Fruit fly (Drosophila melanogaster) whole organism, embryonic: ENCODE data around the gene CG46459.

ENCODE experiments used
- BEAF-32 ChIP-seq: fragments of 200-800 bp; sonication (Bioruptor generic); optimal IDR thresholded peaks from 3 replicates; lab custom pipeline; 2017; ENCODE audit warnings: missing biosample characterization, missing genetic modification characterization, mild to moderate bottlenecking, moderate library complexity, missing genetic modification reagents
- CG1024 ChIP-seq: fragments of 200-800 bp; sonication (Bioruptor generic); IDR thresholded peaks from 2 replicates; pipeline ENCODE4 v1.3.6; 2022; ENCODE audit warnings: missing biosample characterization, missing genetic modification characterization
- CG10274 ChIP-seq: fragments of 200-800 bp; sonication (Bioruptor generic); optimal IDR thresholded peaks from 3 replicates; lab custom pipeline; 2017; ENCODE audit warnings: missing biosample characterization, mild to moderate bottlenecking, missing genetic modification characterization
- CG14050 ChIP-seq: fragments of 200-800 bp; sonication (Bioruptor generic); IDR thresholded peaks from 3 replicates; pipeline ENCODE4 v1.3.6; 2022; ENCODE audit warnings: missing biosample characterization, missing genetic modification characterization
- CG14667 ChIP-seq: fragments of 200-800 bp; sonication (Bioruptor generic); IDR thresholded peaks from 2 replicates; pipeline ENCODE4 v1.3.6; 2022; ENCODE audit warnings: missing biosample characterization, missing genetic modification characterization
- CG15514 ChIP-seq: fragments of 200-800 bp; sonication (Bioruptor generic); optimal IDR thresholded peaks from 3 replicates; lab custom pipeline; 2017; ENCODE audit warnings: missing biosample characterization, missing genetic modification characterization, mild to moderate bottlenecking, moderate library complexity, missing genetic modification reagents
- CG16863 ChIP-seq: fragments of 200-800 bp; sonication (Bioruptor generic); optimal IDR thresholded peaks from 3 replicates; lab custom pipeline; 2016; ENCODE audit warnings: missing biosample characterization, missing genetic modification characterization
- CG17361 ChIP-seq: fragments of 200-800 bp; sonication (Bioruptor generic); IDR thresholded peaks from 3 replicates; pipeline ENCODE4 v1.3.6; 2022; ENCODE audit warnings: missing biosample characterization, missing genetic modification characterization
- CG18599 ChIP-seq: fragments of 200-800 bp; sonication (Bioruptor generic); optimal IDR thresholded peaks from 3 replicates; lab custom pipeline; 2017; ENCODE audit warnings: missing biosample characterization, missing genetic modification characterization, mild to moderate bottlenecking, moderate library complexity, missing genetic modification reagents
- CG2678 ChIP-seq: fragments of 200-800 bp; sonication (Bioruptor generic); optimal IDR thresholded peaks from 3 replicates; lab custom pipeline; 2019; ENCODE audit warnings: missing biosample characterization, mild to moderate bottlenecking, missing genetic modification characterization, moderate library complexity
- CG3838 ChIP-seq: fragments of 200-800 bp; sonication (Bioruptor generic); optimal IDR thresholded peaks from 3 replicates; lab custom pipeline; 2016; ENCODE audit warnings: missing biosample characterization, missing genetic modification characterization
- CG4730 ChIP-seq: fragments of 200-800 bp; sonication (Bioruptor generic); IDR thresholded peaks from 2 replicates; pipeline ENCODE4 v1.3.6; 2022; ENCODE audit warnings: missing biosample characterization, missing genetic modification characterization
- CG7987 ChIP-seq: fragments of 200-800 bp; sonication (Bioruptor generic); optimal IDR thresholded peaks from 2 replicates; lab custom pipeline; 2018; ENCODE audit warnings: missing biosample characterization, mild to moderate bottlenecking, missing genetic modification characterization, moderate library complexity
- CG8290 ChIP-seq, 3 experiments: fragments of 200-800 bp; sonication (Bioruptor generic); optimal IDR thresholded peaks; 2 replicates each; lab custom pipeline; 2016 to 2019; ENCODE audit warnings: missing biosample characterization in 3 of 3, missing genetic modification characterization in 3 of 3, mild to moderate bottlenecking in 2 of 3, moderate library complexity in 1 of 3
- CHES-1-like ChIP-seq: fragments of 200-800 bp; sonication (Bioruptor generic); optimal IDR thresholded peaks from 2 replicates; lab custom pipeline; 2016; ENCODE audit warnings: missing biosample characterization, missing genetic modification characterization
- E2f1 ChIP-seq: fragments of 200-800 bp; sonication (Bioruptor generic); IDR thresholded peaks from 2 replicates; pipeline ENCODE4 v1.3.6; 2022; ENCODE audit warnings: missing biosample characterization, missing genetic modification characterization
- ERR ChIP-seq: fragments of 200-800 bp; sonication (Bioruptor generic); optimal IDR thresholded peaks from 2 replicates; lab custom pipeline; 2016; ENCODE audit warnings: missing biosample characterization, missing genetic modification characterization
- Fer3 ChIP-seq: fragments of 200-800 bp; sonication (Bioruptor generic); optimal IDR thresholded peaks from 2 replicates; lab custom pipeline; 2018; ENCODE audit warnings: missing biosample characterization, mild to moderate bottlenecking, missing genetic modification characterization, moderate library complexity
- GATAe ChIP-seq: fragments of 200-800 bp; sonication (Bioruptor generic); conservative IDR thresholded peaks from 2 replicates; pipeline ENCODE4 v1.3.6; 2022; ENCODE audit warnings: missing biosample characterization, missing genetic modification characterization
- Gsc ChIP-seq: fragments of 200-800 bp; sonication (Bioruptor generic); IDR thresholded peaks from 2 replicates; pipeline ENCODE4 v1.3.6; 2022; ENCODE audit warnings: missing biosample characterization, missing genetic modification characterization
- MTF-1 ChIP-seq: fragments of 200-800 bp; sonication (Bioruptor generic); optimal IDR thresholded peaks from 2 replicates; lab custom pipeline; 2018; ENCODE audit warnings: missing biosample characterization, mild to moderate bottlenecking, missing genetic modification characterization, borderline replicate concordance
- Max ChIP-seq: fragments of 200-800 bp; sonication (Bioruptor generic); optimal IDR thresholded peaks from 2 replicates; lab custom pipeline; 2016; ENCODE audit warnings: missing biosample characterization, mild to moderate bottlenecking, missing genetic modification characterization
- Meics ChIP-seq: fragments of 200-800 bp; sonication (Bioruptor generic); optimal IDR thresholded peaks from 2 replicates; lab custom pipeline; 2017; ENCODE audit warnings: missing biosample characterization, mild to moderate bottlenecking, missing genetic modification characterization
- Myb ChIP-seq: fragments of 200-800 bp; sonication (Bioruptor generic); optimal IDR thresholded peaks from 2 replicates; lab custom pipeline; 2016; ENCODE audit warnings: missing biosample characterization, missing genetic modification characterization
- NFAT ChIP-seq: fragments of 200-800 bp; sonication (Bioruptor generic); IDR thresholded peaks from 2 replicates; pipeline ENCODE4 v1.3.6; 2022; ENCODE audit warnings: missing biosample characterization, missing genetic modification characterization
- Rfx ChIP-seq: fragments of 200-800 bp; sonication (Bioruptor generic); IDR thresholded peaks from 2 replicates; pipeline ENCODE4 v1.3.6; 2022; ENCODE audit warnings: missing biosample characterization, missing genetic modification characterization
- Rx ChIP-seq: fragments of 200-800 bp; sonication (Bioruptor generic); IDR thresholded peaks from 2 replicates; pipeline ENCODE4 v1.3.6; 2022; ENCODE audit warnings: missing biosample characterization, missing genetic modification characterization
- Spps ChIP-seq: fragments of 200-800 bp; sonication (Bioruptor generic); optimal IDR thresholded peaks from 2 replicates; lab custom pipeline; 2018; ENCODE audit warnings: missing biosample characterization, mild to moderate bottlenecking, missing genetic modification characterization
- TFAM ChIP-seq: fragments of 200-800 bp; sonication (Bioruptor generic); optimal IDR thresholded peaks from 2 replicates; lab custom pipeline; 2017; ENCODE audit warnings: missing biosample characterization, missing genetic modification characterization, inconsistent platforms
- Taf1 ChIP-seq: fragments of 200-800 bp; sonication (Bioruptor generic); IDR thresholded peaks from 2 replicates; pipeline ENCODE4 v1.3.6; 2022; ENCODE audit warnings: missing biosample characterization, missing genetic modification characterization
- Tbp ChIP-seq: fragments of >200 bp; optimal IDR thresholded peaks from 2 replicates; lab custom pipeline; 2018; ENCODE audit warnings: missing biosample characterization, missing genetic modification characterization
- Usf ChIP-seq: fragments of 200-800 bp; sonication (Bioruptor generic); optimal IDR thresholded peaks from 2 replicates; lab custom pipeline; 2017; ENCODE audit warnings: missing genotype, missing biosample characterization, missing genetic modification characterization
- chn ChIP-seq: fragments of 200-800 bp; sonication (Bioruptor generic); optimal IDR thresholded peaks from 2 replicates; lab custom pipeline; 2016; ENCODE audit warnings: missing biosample characterization, missing genetic modification characterization
- corto ChIP-seq: fragments of 200-800 bp; sonication (Bioruptor generic); optimal IDR thresholded peaks from 2 replicates; lab custom pipeline; 2016; ENCODE audit warnings: missing biosample characterization, mild to moderate bottlenecking, missing genetic modification characterization, moderate library complexity
- croc ChIP-seq: fragments of 200-800 bp; sonication (Bioruptor generic); conservative IDR thresholded peaks from 3 replicates; pipeline ENCODE4 v1.3.6; 2022; ENCODE audit warnings: missing biosample characterization, missing genetic modification characterization
- emc ChIP-seq: fragments of 200-800 bp; sonication (Bioruptor generic); optimal IDR thresholded peaks from 2 replicates; lab custom pipeline; 2016; ENCODE audit warnings: missing biosample characterization, missing genetic modification characterization
- fd96Cb ChIP-seq: fragments of 200-800 bp; sonication (Bioruptor generic); optimal IDR thresholded peaks from 2 replicates; lab custom pipeline; 2018; ENCODE audit warnings: missing biosample characterization, mild to moderate bottlenecking, missing genetic modification characterization, moderate library complexity
- gem ChIP-seq: fragments of 200-800 bp; sonication (Bioruptor generic); optimal IDR thresholded peaks from 2 replicates; lab custom pipeline; 2019; ENCODE audit warnings: missing biosample characterization, mild to moderate bottlenecking, missing genetic modification characterization, moderate library complexity
- hbn ChIP-seq: fragments of 200-800 bp; sonication (Bioruptor generic); IDR thresholded peaks from 2 replicates; pipeline ENCODE4 v1.3.6; 2022; ENCODE audit warnings: missing biosample characterization, missing genetic modification characterization; ENCODE audit not compliant: partially characterized antibody
- insv ChIP-seq, 2 experiments: fragments of 200-800 bp; sonication (Bioruptor generic); optimal IDR thresholded peaks; 3 replicates each; lab custom pipeline; 2016 to 2018; ENCODE audit warnings: missing biosample characterization in 2 of 2, missing genetic modification characterization in 2 of 2
- inv ChIP-seq: fragments of 200-800 bp; sonication (Bioruptor generic); IDR thresholded peaks from 2 replicates; pipeline ENCODE4 v1.3.6; 2022; ENCODE audit warnings: missing biosample characterization, missing genetic modification characterization; ENCODE audit not compliant: partially characterized antibody
- jing ChIP-seq: fragments of 200-800 bp; sonication (Bioruptor generic); optimal IDR thresholded peaks from 2 replicates; lab custom pipeline; 2018; ENCODE audit warnings: missing biosample characterization, mild to moderate bottlenecking, missing genetic modification characterization
- pita ChIP-seq: fragments of 200-800 bp; sonication (Bioruptor generic); optimal IDR thresholded peaks from 2 replicates; lab custom pipeline; 2017; ENCODE audit warnings: missing biosample characterization, mild to moderate bottlenecking, missing genetic modification characterization
- pros ChIP-seq: fragments of 200-800 bp; sonication (Bioruptor generic); optimal IDR thresholded peaks from 3 replicates; lab custom pipeline; 2019; ENCODE audit warnings: missing biosample characterization, mild to moderate bottlenecking, missing genetic modification characterization, moderate library complexity
- sc ChIP-seq, 3 experiments: fragments of >200 bp in 2 of 3; fragments of 200-800 bp in 1 of 3; sonication (Bioruptor generic) in 1 of 3; optimal IDR thresholded peaks; 2 replicates in 2 of 3; 3 replicates in 1 of 3; lab custom pipeline; 2017; ENCODE audit warnings: mild to moderate bottlenecking in 1 of 3, missing biosample characterization in 1 of 3, missing genetic modification characterization in 1 of 3, missing genetic modification reagents in 1 of 3
- so ChIP-seq: fragments of 200-800 bp; sonication (Bioruptor generic); IDR thresholded peaks from 3 replicates; pipeline ENCODE4 v1.3.6; 2022; ENCODE audit warnings: missing biosample characterization, missing genetic modification characterization
- trem ChIP-seq: fragments of 200-800 bp; optimal IDR thresholded peaks from 3 replicates; lab custom pipeline; 2019; ENCODE audit warnings: missing biosample characterization, mild to moderate bottlenecking, missing genetic modification characterization, moderate library complexity
- unc-4 ChIP-seq: fragments of 200-800 bp; sonication (Bioruptor generic); IDR thresholded peaks from 2 replicates; pipeline ENCODE4 v1.3.6; 2022; ENCODE audit warnings: missing biosample characterization, missing genetic modification characterization; ENCODE audit not compliant: partially characterized antibody
- z ChIP-seq: fragments of 200-800 bp; sonication (Bioruptor generic); IDR thresholded peaks from 3 replicates; pipeline ENCODE4 v1.3.6; 2022; ENCODE audit warnings: missing biosample characterization, missing genetic modification characterization
- zfh2 ChIP-seq: fragments of 200-800 bp; sonication (Bioruptor generic); optimal IDR thresholded peaks from 2 replicates; lab custom pipeline; 2016; ENCODE audit warnings: missing biosample characterization, missing genetic modification characterization

CG46459 gene

DNA sequence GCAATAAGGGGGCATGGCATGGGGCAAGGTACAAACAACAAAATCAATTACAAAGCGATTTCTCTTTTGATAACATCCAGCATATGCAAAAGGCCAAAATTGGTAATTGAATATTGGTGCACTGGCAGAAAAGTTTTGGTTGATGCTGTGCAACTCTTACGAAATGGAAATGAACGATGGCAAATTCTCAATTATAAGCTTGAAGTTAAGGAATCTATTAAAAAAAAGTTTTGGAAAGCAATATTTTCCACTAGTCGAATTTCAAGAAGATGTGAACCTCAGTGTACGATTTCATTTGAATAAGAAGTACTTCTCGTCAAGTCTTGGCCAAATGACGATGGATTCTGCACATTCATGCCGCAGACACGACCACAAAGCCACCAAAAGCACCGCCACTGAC lies 40.5 kb upstream of the CG46459 start (continued):
- TF ChIP-seq chn (GFP tag; lab: Kevin White, UChicago) (peak; percentile 7), BEAF-32 (no peak), MTF-1 (GFP tag; lab: Kevin White, UChicago) (no peak), CHES-1-like (GFP tag; lab: Kevin White, UChicago) (no peak), emc (GFP tag; lab: Kevin White, UChicago) (no peak), CG3838 (GFP tag; lab: Kevin White, UChicago) (no peak), corto (GFP tag; lab: Kevin White, UChicago) (no peak), so (GFP tag; lab: Robert Waterston, UW) (0 out of 3 replicates have a peak, but pooled peaks have one; percentile 48), CG16863 (GFP tag; lab: Kevin White, UChicago) (no peak), z (GFP tag; lab: Robert Waterston, UW) (no peak), CG7987 (GFP tag; lab: Kevin White, UChicago) (no peak), Rfx (peak; percentile 29; the same call in 1 of the 2 replicates), CG2678 (peak; percentile 37), inv (GFP tag; lab: Robert Waterston, UW) (no peak), zfh2 (GFP tag; lab: Kevin White, UChicago) (no peak), E2f1 (GFP tag; lab: Robert Waterston, UW) (0 out of 2 replicates have a peak, but pooled peaks have one; percentile 31), gem (peak; percentile 69), Usf (no peak), Taf1 (GFP tag; lab: Robert Waterston, UW) (no peak), CG14050 (GFP tag; lab: Robert Waterston, UW) (no peak), Fer3 (tag; lab: Kevin White, UChicago) (no peak), hbn (no peak), Meics (GFP tag; lab: Kevin White, UChicago) (no peak), croc (no peak), trem (no peak), insv (GFP tag; optimal IDR thresholded peaks at IDR 0.05; lab: Kevin White, UChicago) (no peak), unc-4 (GFP tag; lab: Robert Waterston, UW) (no peak), pros (no peak), jing (GFP tag; lab: Kevin White, UChicago) (no peak), fd96Cb (no peak), CG15514 (no peak), Myb (GFP tag; lab: Kevin White, UChicago) (no peak), CG4730 (no peak), Tbp (GFP tag; lab: Kevin White, UChicago) (no peak), ERR (GFP tag; lab: Kevin White, UChicago) (no peak), Max (no peak), pita (GFP tag; lab: Kevin White, UChicago) (no peak), Spps (tag; lab: Kevin White, UChicago) (peak; percentile 25), CG14667 (GFP tag; lab: Robert Waterston, UW) (no peak), GATAe (GFP tag; lab: Robert Waterston, UW) (no peak), TFAM (no peak), sc (optimal IDR thresholded peaks at IDR 0.05; lab: Kevin White, UChicago) (no peak), sc (GFP tag; optimal IDR thresholded peaks at IDR 0.05; lab: Kevin White, UChicago) (no peak), CG10274 (GFP tag; lab: Kevin White, UChicago) (no peak), CG18599 (GFP tag; lab: Kevin White, UChicago) (no peak), Rx (GFP tag; lab: Robert Waterston, UW) (no peak), Gsc (GFP tag; lab: Robert Waterston, UW) (no peak), CG8290 (GFP tag; optimal IDR thresholded peaks at IDR 0.05; lab: Kevin White, UChicago) (no peak), CG8290 (tag; optimal IDR thresholded peaks at IDR 0.05; lab: Kevin White, UChicago) (no peak), CG1024 (GFP tag; lab: Robert Waterston, UW) (no peak), NFAT (GFP tag; lab: Robert Waterston, UW) (no peak), CG17361 (GFP tag; lab: Robert Waterston, UW) (peak; percentile 38; the same call in 1 of the 3 replicates)
